Fruit fly (Drosophila melanogaster) whole organism, wandering third instar larva: ENCODE data around the gene srp.

Experiments used
- CG9705 ChIP-seq: fragments of 200-800 bp; sonication (Bioruptor generic); optimal IDR thresholded peaks from 2 replicates; lab custom pipeline; 2018; ENCODE audit warnings: missing biosample characterization, mild to moderate bottlenecking, missing genetic modification characterization
- Hr78 ChIP-seq: fragments of >200 bp; optimal IDR thresholded peaks from 2 replicates; lab custom pipeline; 2017; ENCODE audit warnings: missing biosample characterization, missing genetic modification characterization

- TF ChIP-seq Hr78 (no peak), CG9705 (GFP tag; lab: Kevin White, UChicago) (no peak)
Observed at dm6 chr3R:16029584-16029983, 43.6 kb downstream of the srp start.
